Worm (Caenorhabditis elegans): Measurements from ENCODE around the gene C50D2.7.

ce11 chrII:135166-135565 lies 40.1 kb upstream of the C50D2.7 start, which contains the start of gene K10B4.1:
- TF ChIP-seq scrt-1 (GFP tag; IDR thresholded peaks at IDR 0.05) (no peak), hmg-4 (GFP tag; optimal IDR thresholded peaks at IDR 0.05) (no peak), ama-1 (optimal IDR thresholded peaks at IDR 0.05) (no peak), F13C5.2 (tag; optimal IDR thresholded peaks at IDR 0.05) (no peak), flt-1 (GFP tag; IDR thresholded peaks at IDR 0.05) (no peak), tra-4 (tag; optimal IDR thresholded peaks at IDR 0.05) (no peak), ets-7 (tag; optimal IDR thresholded peaks at IDR 0.05) (no peak), pes-1 (GFP tag; IDR thresholded peaks at IDR 0.05) (no peak), ceh-36 (tag; optimal IDR thresholded peaks at IDR 0.05) (no peak)

Data from whole organism, early embryonic.